Fruit fly (Drosophila melanogaster): Measurements from ENCODE around the gene CG14965.

- no peak for TF ChIP-seq Abd-B (GFP tag; optimal IDR thresholded peaks at IDR 0.05)
- no peak for TF ChIP-seq CG32264 (GFP tag; optimal IDR thresholded peaks at IDR 0.05)
- TF ChIP-seq fru (GFP tag; optimal IDR thresholded peaks at IDR 0.05) = no peak
- no peak for TF ChIP-seq Mio (GFP tag; optimal IDR thresholded peaks at IDR 0.05)
- TF ChIP-seq lola (GFP tag; optimal IDR thresholded peaks at IDR 0.05) = no peak
These were observed 14.4 kb downstream of the CG14965 start for dm6 chr3L:3177872-3178271.
